Fruit fly (Drosophila melanogaster) whole organism, prepupa: ENCODE measurements around the gene cmet.

Experiments used
- CG10631 ChIP-seq: fragments of 200-800 bp; sonication (Bioruptor generic); optimal IDR thresholded peaks from 2 replicates; lab custom pipeline; 2016; ENCODE audit warnings: missing biosample characterization, missing genetic modification characterization
- CG11762 ChIP-seq: fragments of 200-800 bp; sonication (Bioruptor generic); optimal IDR thresholded peaks from 3 replicates; lab custom pipeline; 2016; ENCODE audit warnings: missing biosample characterization, missing genetic modification characterization; ENCODE audit not compliant: insufficient read depth
- CG11902 ChIP-seq: fragments of 200-800 bp; sonication (Bioruptor generic); optimal IDR thresholded peaks from 3 replicates; lab custom pipeline; 2016; ENCODE audit warnings: missing biosample characterization, missing genetic modification characterization
- CG15336 ChIP-seq: fragments of 200-800 bp; sonication (Bioruptor generic); IDR thresholded peaks from 2 replicates; pipeline ENCODE4 v1.3.6; 2022; ENCODE audit warnings: missing biosample characterization, missing genetic modification characterization
- CG1621 ChIP-seq: fragments of 200-800 bp; sonication (Bioruptor generic); optimal IDR thresholded peaks from 3 replicates; lab custom pipeline; 2018; ENCODE audit warnings: missing biosample characterization, mild to moderate bottlenecking, missing genetic modification characterization
- CG16779 ChIP-seq: fragments of 200-800 bp; sonication (Bioruptor generic); optimal IDR thresholded peaks from 3 replicates; lab custom pipeline; 2017; ENCODE audit warnings: missing biosample characterization, mild to moderate bottlenecking, missing genetic modification characterization
- CG31627 ChIP-seq: fragments of 200-800 bp; sonication (Bioruptor generic); optimal IDR thresholded peaks from 3 replicates; lab custom pipeline; 2016; ENCODE audit warnings: missing biosample characterization, missing genetic modification characterization
- CG32006 ChIP-seq: fragments of 200-800 bp; sonication (Bioruptor generic); optimal IDR thresholded peaks from 3 replicates; lab custom pipeline; 2017; ENCODE audit warnings: missing biosample characterization, mild to moderate bottlenecking, missing genetic modification characterization
- CG34406 ChIP-seq: fragments of 200-800 bp; sonication (Bioruptor generic); optimal IDR thresholded peaks from 3 replicates; lab custom pipeline; 2016; ENCODE audit warnings: missing biosample characterization, missing genetic modification characterization
- CG4318 ChIP-seq: fragments of 200-800 bp; sonication (Bioruptor generic); optimal IDR thresholded peaks from 3 replicates; lab custom pipeline; 2017; ENCODE audit warnings: missing biosample characterization, mild to moderate bottlenecking, missing genetic modification characterization
- CG6163 ChIP-seq: fragments of 200-800 bp; sonication (Bioruptor generic); IDR thresholded peaks from 3 replicates; pipeline ENCODE4 v1.3.6; 2022; ENCODE audit warnings: missing biosample characterization, missing genetic modification characterization
- CG6276 ChIP-seq: fragments of 200-800 bp; sonication (Bioruptor generic); optimal IDR thresholded peaks from 2 replicates; lab custom pipeline; 2017; ENCODE audit warnings: missing biosample characterization, mild to moderate bottlenecking, missing genetic modification characterization
- CG6808 ChIP-seq: fragments of 200-800 bp; sonication (Bioruptor generic); optimal IDR thresholded peaks from 3 replicates; lab custom pipeline; 2017; ENCODE audit warnings: missing biosample characterization, missing genetic modification characterization, mild to moderate bottlenecking, moderate library complexity, missing genetic modification reagents
- CG6854 ChIP-seq: fragments of 200-800 bp; sonication (Bioruptor generic); optimal IDR thresholded peaks from 2 replicates; lab custom pipeline; 2017; ENCODE audit warnings: missing biosample characterization, mild to moderate bottlenecking, missing genetic modification characterization
- CG7368 ChIP-seq: fragments of 200-800 bp; sonication (Bioruptor generic); optimal IDR thresholded peaks from 3 replicates; lab custom pipeline; 2016; ENCODE audit warnings: missing biosample characterization, missing genetic modification characterization
- CG8119 ChIP-seq: fragments of 200-800 bp; sonication (Bioruptor generic); IDR thresholded peaks from 3 replicates; pipeline ENCODE4 v1.3.6; 2022; ENCODE audit warnings: missing biosample characterization, missing genetic modification characterization
- CG8319 ChIP-seq: fragments of 200-800 bp; sonication (Bioruptor generic); optimal IDR thresholded peaks from 3 replicates; lab custom pipeline; 2016; ENCODE audit warnings: missing biosample characterization, missing genetic modification characterization
- CG8632 ChIP-seq: fragments of 200-800 bp; sonication (Bioruptor generic); optimal IDR thresholded peaks from 3 replicates; lab custom pipeline; 2016; ENCODE audit warnings: missing biosample characterization, missing genetic modification characterization
- CG9139 ChIP-seq: fragments of 200-800 bp; sonication (Bioruptor generic); optimal IDR thresholded peaks from 3 replicates; lab custom pipeline; 2017; ENCODE audit warnings: missing biosample characterization, mild to moderate bottlenecking, missing genetic modification characterization
- Eip78C ChIP-seq: fragments of 200-800 bp; sonication (Bioruptor generic); peaks from one replicate; lab custom pipeline; 2016; ENCODE audit warnings: missing biosample characterization, missing genetic modification characterization
- Ets21C ChIP-seq: fragments of 200-800 bp; sonication (Bioruptor generic); optimal IDR thresholded peaks from 3 replicates; lab custom pipeline; 2016; ENCODE audit warnings: missing biosample characterization, missing genetic modification characterization
- Ets96B ChIP-seq: fragments of 200-800 bp; optimal IDR thresholded peaks from 2 replicates; lab custom pipeline; 2019; ENCODE audit warnings: missing biosample characterization, mild to moderate bottlenecking, missing genetic modification characterization, moderate library complexity
- Gug ChIP-seq: fragments of 200-800 bp; sonication (Bioruptor generic); IDR thresholded peaks from 2 replicates; pipeline ENCODE4 v1.3.6; 2022; ENCODE audit warnings: missing biosample characterization, missing genetic modification characterization
- Hr39 ChIP-seq: fragments of 200-800 bp; sonication (Bioruptor generic); optimal IDR thresholded peaks from 2 replicates; lab custom pipeline; 2016; ENCODE audit warnings: missing biosample characterization, missing genetic modification characterization
- Lpt ChIP-seq: fragments of 200-800 bp; sonication (Bioruptor generic); optimal IDR thresholded peaks from 3 replicates; lab custom pipeline; 2016; ENCODE audit warnings: missing biosample characterization, missing genetic modification characterization
- OdsH ChIP-seq: fragments of 200-800 bp; sonication (Bioruptor generic); optimal IDR thresholded peaks from 3 replicates; lab custom pipeline; 2016; ENCODE audit warnings: missing biosample characterization, missing genetic modification characterization
- Sox14 ChIP-seq: fragments of 200-800 bp; sonication (Bioruptor generic); optimal IDR thresholded peaks from 3 replicates; lab custom pipeline; 2016; ENCODE audit warnings: missing biosample characterization, missing genetic modification characterization
- Sox15 ChIP-seq: fragments of 200-800 bp; sonication (Bioruptor generic); optimal IDR thresholded peaks from 3 replicates; lab custom pipeline; 2016; ENCODE audit warnings: missing biosample characterization, missing genetic modification characterization
- achi ChIP-seq: fragments of 200-800 bp; sonication (Bioruptor generic); optimal IDR thresholded peaks from 3 replicates; lab custom pipeline; 2016; ENCODE audit warnings: missing biosample characterization, missing genetic modification characterization
- acj6 ChIP-seq: fragments of 200-800 bp; sonication (Bioruptor generic); optimal IDR thresholded peaks from 3 replicates; lab custom pipeline; 2016; ENCODE audit warnings: missing biosample characterization, missing genetic modification characterization
- cyc ChIP-seq: fragments of 200-800 bp; sonication (Bioruptor generic); optimal IDR thresholded peaks from 3 replicates; lab custom pipeline; 2016; ENCODE audit warnings: missing biosample characterization, missing genetic modification characterization
- dac ChIP-seq: fragments of 200-800 bp; sonication (Bioruptor generic); optimal IDR thresholded peaks from 2 replicates; lab custom pipeline; 2017; ENCODE audit warnings: missing biosample characterization, mild to moderate bottlenecking, missing genetic modification characterization
- eg ChIP-seq: fragments of 200-800 bp; sonication (Bioruptor generic); IDR thresholded peaks from 3 replicates; pipeline ENCODE4 v1.3.6; 2022; ENCODE audit warnings: missing biosample characterization, missing genetic modification characterization
- esn ChIP-seq: fragments of 200-800 bp; sonication (Bioruptor generic); optimal IDR thresholded peaks from 2 replicates; lab custom pipeline; 2016; ENCODE audit warnings: missing biosample characterization, mild to moderate bottlenecking, missing genetic modification characterization, moderate library complexity
- fd85E ChIP-seq: fragments of 200-800 bp; sonication (Bioruptor generic); optimal IDR thresholded peaks from 3 replicates; lab custom pipeline; 2016; ENCODE audit warnings: missing biosample characterization, missing genetic modification characterization
- fkh ChIP-seq: fragments of 200-800 bp; sonication (Bioruptor generic); optimal IDR thresholded peaks from 3 replicates; lab custom pipeline; 2017; ENCODE audit warnings: missing biosample characterization, mild to moderate bottlenecking, missing genetic modification characterization, moderate library complexity
- lz ChIP-seq: fragments of 200-800 bp; sonication (Bioruptor generic); optimal IDR thresholded peaks from 3 replicates; lab custom pipeline; 2016; ENCODE audit warnings: missing biosample characterization, missing genetic modification characterization
- net ChIP-seq: fragments of 200-800 bp; sonication (Bioruptor generic); optimal IDR thresholded peaks from 3 replicates; lab custom pipeline; 2016; ENCODE audit warnings: missing biosample characterization, missing genetic modification characterization
- pdm3 ChIP-seq: fragments of 200-800 bp; sonication (Bioruptor generic); optimal IDR thresholded peaks from 3 replicates; lab custom pipeline; 2016; ENCODE audit warnings: missing biosample characterization, missing genetic modification characterization
- spab ChIP-seq: fragments of 200-800 bp; sonication (Bioruptor generic); optimal IDR thresholded peaks from 2 replicates; lab custom pipeline; 2017; ENCODE audit warnings: missing biosample characterization, mild to moderate bottlenecking, missing genetic modification characterization, missing genetic modification reagents
- ss ChIP-seq, 2 experiments: fragments of 200-800 bp; sonication (Bioruptor generic); optimal IDR thresholded peaks; 2 replicates in 1 of 2; 3 replicates in 1 of 2; lab custom pipeline; 2017 to 2018; ENCODE audit warnings: mild to moderate bottlenecking in 2 of 2, missing biosample characterization in 2 of 2, missing genetic modification characterization in 2 of 2, moderate library complexity in 1 of 2
- svp ChIP-seq: fragments of 200-800 bp; sonication (Bioruptor generic); peaks from one replicate; lab custom pipeline; 2016; ENCODE audit warnings: missing biosample characterization, missing genetic modification characterization
- topi ChIP-seq: fragments of 200-800 bp; sonication (Bioruptor generic); optimal IDR thresholded peaks from 3 replicates; lab custom pipeline; 2016; ENCODE audit warnings: missing biosample characterization, missing genetic modification characterization
- vri ChIP-seq: fragments of 200-800 bp; sonication (Bioruptor generic); optimal IDR thresholded peaks from 3 replicates; lab custom pipeline; 2016; ENCODE audit warnings: missing biosample characterization, mild to moderate bottlenecking, missing genetic modification characterization

Gene cmet

DNA sequence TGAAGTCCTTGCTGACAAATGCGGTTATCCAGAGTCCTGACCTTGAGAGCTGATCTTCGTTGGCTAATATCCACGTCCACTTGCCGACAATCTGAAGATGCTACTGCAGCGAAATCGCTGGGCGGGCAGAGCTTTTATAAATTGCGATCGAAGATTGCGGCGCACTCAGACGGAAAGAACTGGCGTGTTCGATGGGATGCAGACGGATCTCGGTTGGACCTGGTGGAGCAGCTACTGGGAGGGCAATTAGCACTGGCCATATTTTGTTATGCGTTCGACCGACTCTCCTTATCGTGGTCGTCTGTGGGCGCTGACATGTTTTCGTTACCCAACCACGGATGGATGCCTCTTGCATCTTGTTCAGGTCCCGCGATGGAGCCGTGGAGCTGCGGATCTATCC, 16.8 kb upstream of the cmet start, which contains the start of gene Osi21:
Gene Osi21, minus strand, starts transcription at position 101 of the 400 bp plus-strand sequence.
- no peak for TF ChIP-seq CG34406 (GFP tag; lab: Kevin White, UChicago)
- no peak for TF ChIP-seq CG6808 (GFP tag; lab: Kevin White, UChicago)
- no peak for TF ChIP-seq CG31627 (GFP tag; lab: Kevin White, UChicago)
- no peak for TF ChIP-seq OdsH
- no peak for TF ChIP-seq Eip78C (GFP tag; lab: Kevin White, UChicago)
- no peak for TF ChIP-seq CG9139 (GFP tag; lab: Kevin White, UChicago)
- TF ChIP-seq svp (GFP tag; lab: Kevin White, UChicago), result no peak
- no peak for TF ChIP-seq CG4318 (GFP tag; lab: Kevin White, UChicago)
- no peak for TF ChIP-seq CG8119
- TF ChIP-seq CG32006 (GFP tag; lab: Kevin White, UChicago), result no peak
- TF ChIP-seq achi (GFP tag; lab: Kevin White, UChicago), result no peak
- TF ChIP-seq CG6276 (GFP tag; lab: Kevin White, UChicago), result no peak
- TF ChIP-seq, all 60 proteins: peak for 0

DNA sequence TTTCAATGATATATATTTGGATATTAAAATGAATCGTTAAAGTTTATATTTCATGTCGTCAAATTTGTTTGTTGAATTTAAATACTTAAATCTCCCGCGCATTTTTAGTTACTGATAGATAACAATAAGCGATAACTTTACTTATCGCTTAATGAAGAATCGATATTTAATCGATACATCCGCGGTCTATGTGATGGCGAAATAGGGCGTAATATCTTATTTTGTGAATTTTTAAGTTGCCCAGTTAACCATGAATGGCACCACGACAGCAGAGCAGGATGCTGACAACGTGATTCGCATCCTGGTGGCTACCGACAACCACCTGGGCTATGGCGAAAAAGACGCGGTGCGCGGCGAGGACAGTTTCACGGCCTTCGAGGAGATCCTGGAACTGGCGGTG, 13.1 kb upstream of the cmet start, which contains the start of gene mre11:
Gene mre11, plus strand, starts transcription at position 161 of the 400 bp plus-strand sequence.
- TF ChIP-seq CG6854 (GFP tag; lab: Kevin White, UChicago) (no peak), Ets21C (GFP tag; lab: Kevin White, UChicago) (no peak), CG10631 (no peak), CG9139 (GFP tag; lab: Kevin White, UChicago) (no peak), CG11902 (GFP tag; lab: Kevin White, UChicago) (no peak), Eip78C (GFP tag; lab: Kevin White, UChicago) (no peak), topi (GFP tag; lab: Kevin White, UChicago) (no peak), spab (GFP tag; lab: Kevin White, UChicago) (no peak), lz (no peak), CG4318 (GFP tag; lab: Kevin White, UChicago) (no peak), CG1621 (tag; lab: Kevin White, UChicago) (no peak), CG7368 (GFP tag; lab: Kevin White, UChicago) (no peak), acj6 (GFP tag; lab: Kevin White, UChicago) (no peak), esn (GFP tag; lab: Kevin White, UChicago) (no peak), CG8319 (no peak), CG6808 (GFP tag; lab: Kevin White, UChicago) (no peak), dac (GFP tag; lab: Kevin White, UChicago) (no peak), Ets96B (tag; lab: Kevin White, UChicago) (no peak)

DNA sequence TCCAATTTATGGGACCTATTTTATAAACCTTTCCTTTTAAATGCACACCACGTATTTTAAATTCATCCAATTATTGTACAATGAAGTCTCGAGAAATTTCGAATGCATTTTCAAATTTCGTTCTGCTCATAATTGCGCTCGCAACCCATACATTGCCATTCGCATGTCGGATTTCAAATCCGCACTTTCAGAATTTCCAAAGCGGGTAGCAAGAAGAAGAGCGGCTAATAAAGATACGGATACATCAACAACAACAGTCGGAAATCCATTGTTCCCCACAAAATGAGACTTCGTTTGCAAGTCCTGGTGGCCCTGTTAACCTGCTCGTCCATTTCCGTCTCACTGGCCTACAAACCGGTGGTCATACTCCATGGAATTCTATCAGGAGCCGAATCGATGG, 11.3 kb upstream of the cmet start, which contains the start of gene Ppt2:
Gene Ppt2, plus strand, starts transcription at position 209 of the 400 bp plus-strand sequence.
- TF ChIP-seq CG16779 (no peak), acj6 (GFP tag; lab: Kevin White, UChicago) (no peak), net (GFP tag; lab: Kevin White, UChicago) (no peak), CG1621 (tag; lab: Kevin White, UChicago) (peak; percentile 77), CG8119 (no peak), Sox15 (no peak), Hr39 (GFP tag; lab: Kevin White, UChicago) (no peak), vri (no peak), CG8319 (no peak), eg (GFP tag; lab: Robert Waterston, UW) (no peak), Ets21C (GFP tag; lab: Kevin White, UChicago) (no peak), CG10631 (no peak), Sox14 (GFP tag; lab: Kevin White, UChicago) (peak; percentile 80), achi (GFP tag; lab: Kevin White, UChicago) (no peak), fkh (GFP tag; lab: Kevin White, UChicago) (no peak)

DNA sequence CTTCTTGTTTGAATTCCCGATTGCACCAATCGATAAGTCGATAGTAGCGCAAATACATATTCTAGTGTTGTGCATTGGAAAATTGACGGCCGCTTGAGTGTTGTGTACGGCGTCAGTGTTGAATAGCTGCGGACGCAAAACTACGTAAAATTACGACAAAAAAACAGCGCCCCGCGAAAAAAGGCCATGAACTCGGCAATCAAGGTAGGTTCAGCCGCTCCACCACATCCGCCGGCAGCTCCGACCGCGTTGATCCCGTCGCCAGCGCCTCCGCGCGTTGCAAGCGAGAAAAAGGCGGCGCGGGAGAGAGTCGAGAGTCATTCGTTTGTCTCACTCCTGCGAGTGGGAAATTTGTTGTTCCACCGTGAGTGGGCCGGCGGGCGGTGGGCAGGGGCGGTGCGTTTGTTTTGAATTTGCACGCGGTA, 9.1 kb upstream of the cmet start, which contains the start of gene CG33695:
Gene CG33695, plus strand, starts transcription at position 95 of the 425 bp plus-strand sequence.
- TF ChIP-seq CG32006 (GFP tag; lab: Kevin White, UChicago) (no peak), CG4318 (GFP tag; lab: Kevin White, UChicago) (no peak), CG8119 (no peak), topi (GFP tag; lab: Kevin White, UChicago) (peak; percentile 78), lz (peak; percentile 75), CG8319 (peak; percentile 40), Lpt (no peak), cyc (peak; percentile 72), Gug (no peak), CG15336 (GFP tag; lab: Robert Waterston, UW) (0 out of 2 replicates have a peak, but pooled peaks have one; percentile 28), eg (GFP tag; lab: Robert Waterston, UW) (no peak), ss (GFP tag; optimal IDR thresholded peaks at IDR 0.05; lab: Kevin White, UChicago) (no peak), CG6808 (GFP tag; lab: Kevin White, UChicago) (no peak), pdm3 (no peak), CG8632 (GFP tag; lab: Kevin White, UChicago) (no peak), spab (GFP tag; lab: Kevin White, UChicago) (no peak), CG11762 (GFP tag; lab: Kevin White, UChicago) (no peak), fd85E (GFP tag; lab: Kevin White, UChicago) (no peak), CG9139 (GFP tag; lab: Kevin White, UChicago) (no peak), fkh (GFP tag; lab: Kevin White, UChicago) (peak; percentile 55), Sox14 (GFP tag; lab: Kevin White, UChicago) (peak; percentile 65), CG6163 (GFP tag; lab: Robert Waterston, UW) (no peak; the same call in 2 of the 3 replicates)
